Fruit fly (Drosophila melanogaster) whole organism, embryonic: Measurements from ENCODE around the gene CG15894.
A peak's percentile ranks its signal among the peaks of the same experiment; 100 is the strongest.

Source experiments
- CG10979 ChIP-seq: fragments of 200-800 bp; sonication (Bioruptor generic); optimal IDR thresholded peaks from 2 replicates; lab custom pipeline; 2018; ENCODE audit warnings: missing biosample characterization, mild to moderate bottlenecking, missing genetic modification characterization, moderate library complexity
- CG12155 ChIP-seq: fragments of 200-800 bp; sonication (Bioruptor generic); optimal IDR thresholded peaks from 3 replicates; lab custom pipeline; 2016; ENCODE audit warnings: missing biosample characterization, missing genetic modification characterization
- CG12299 ChIP-seq: fragments of 200-800 bp; sonication (Bioruptor generic); optimal IDR thresholded peaks from 2 replicates; lab custom pipeline; 2018; ENCODE audit warnings: missing biosample characterization, mild to moderate bottlenecking, missing genetic modification characterization
- CG13624 ChIP-seq: fragments of 200-800 bp; sonication (Bioruptor generic); optimal IDR thresholded peaks from 2 replicates; lab custom pipeline; 2016; ENCODE audit warnings: missing biosample characterization, missing genetic modification characterization
- CG15073 ChIP-seq: fragments of 200-800 bp; sonication (Bioruptor generic); optimal IDR thresholded peaks from 2 replicates; lab custom pipeline; 2016; ENCODE audit warnings: missing biosample characterization, missing genetic modification characterization
- CG15601 ChIP-seq: fragments of 200-800 bp; sonication (Bioruptor generic); optimal IDR thresholded peaks from 3 replicates; lab custom pipeline; 2019; ENCODE audit warnings: missing biosample characterization, mild to moderate bottlenecking, missing genetic modification characterization, moderate library complexity
- CG2678 ChIP-seq: fragments of 200-800 bp; sonication (Bioruptor generic); optimal IDR thresholded peaks from 3 replicates; lab custom pipeline; 2019; ENCODE audit warnings: missing biosample characterization, mild to moderate bottlenecking, missing genetic modification characterization, moderate library complexity
- CG2712 ChIP-seq: fragments of 200-800 bp; optimal IDR thresholded peaks from 3 replicates; lab custom pipeline; 2019; ENCODE audit warnings: missing biosample characterization, mild to moderate bottlenecking, missing genetic modification characterization, moderate library complexity
- CG31365 ChIP-seq: fragments of 200-800 bp; sonication (Bioruptor generic); optimal IDR thresholded peaks from 2 replicates; lab custom pipeline; 2018; ENCODE audit warnings: missing biosample characterization, mild to moderate bottlenecking, missing genetic modification characterization
- CG34376 ChIP-seq: fragments of 200-800 bp; sonication (Bioruptor generic); optimal IDR thresholded peaks from 2 replicates; lab custom pipeline; 2018; ENCODE audit warnings: missing biosample characterization, mild to moderate bottlenecking, missing genetic modification characterization
- CG3726 ChIP-seq: fragments of 200-800 bp; sonication (Bioruptor generic); IDR thresholded peaks from 3 replicates; pipeline ENCODE4, ENCODE4 v1.3.6; 2022; ENCODE audit warnings: missing biosample characterization, missing genetic modification characterization
- CG6813 ChIP-seq: fragments of 200-800 bp; sonication (Bioruptor generic); optimal IDR thresholded peaks from 2 replicates; lab custom pipeline; 2017; ENCODE audit warnings: missing biosample characterization, missing genetic modification characterization, mild to moderate bottlenecking, moderate library complexity, missing genetic modification reagents
- CG7786 ChIP-seq: fragments of 200-800 bp; sonication (Bioruptor generic); optimal IDR thresholded peaks from 2 replicates; lab custom pipeline; 2016; ENCODE audit warnings: missing biosample characterization, missing genetic modification characterization
- CG8359 ChIP-seq: fragments of 200-800 bp; sonication (Bioruptor generic); optimal IDR thresholded peaks from 2 replicates; lab custom pipeline; 2017; ENCODE audit warnings: missing biosample characterization, mild to moderate bottlenecking, missing genetic modification characterization, borderline replicate concordance
- CG8944 ChIP-seq: fragments of 200-800 bp; sonication (Bioruptor generic); optimal IDR thresholded peaks from 3 replicates; lab custom pipeline; 2016; ENCODE audit warnings: missing biosample characterization, missing genetic modification characterization
- CG9817 ChIP-seq: fragments of 200-800 bp; sonication (Bioruptor generic); optimal IDR thresholded peaks from 2 replicates; lab custom pipeline; 2018; ENCODE audit warnings: missing biosample characterization, mild to moderate bottlenecking, missing genetic modification characterization, moderate library complexity
- Chrac-16 ChIP-seq: fragments of 200-800 bp; sonication (Bioruptor generic); optimal IDR thresholded peaks from 3 replicates; lab custom pipeline; 2016; ENCODE audit warnings: missing biosample characterization, missing genetic modification characterization
- Dad ChIP-seq: fragments of 200-800 bp; sonication (Bioruptor generic); optimal IDR thresholded peaks from 3 replicates; lab custom pipeline; 2016; ENCODE audit warnings: missing biosample characterization, missing genetic modification characterization
- Dip2 ChIP-seq: fragments of 200-800 bp; sonication (Bioruptor generic); IDR thresholded peaks from 2 replicates; pipeline ENCODE4 v1.3.6; 2022; ENCODE audit warnings: missing biosample characterization, missing genetic modification characterization
- Dip3 ChIP-seq: fragments of 200-800 bp; sonication (Bioruptor generic); optimal IDR thresholded peaks from 3 replicates; lab custom pipeline; 2016; ENCODE audit warnings: missing biosample characterization, missing genetic modification characterization
- Dll ChIP-seq: fragments of 200-800 bp; sonication (Bioruptor generic); IDR thresholded peaks from 4 replicates; pipeline ENCODE4 v1.3.6; 2022; ENCODE audit warnings: missing biosample characterization, missing genetic modification characterization; ENCODE audit not compliant: partially characterized antibody
- Drgx ChIP-seq: fragments of 200-800 bp; sonication (Bioruptor generic); IDR thresholded peaks from 2 replicates; pipeline ENCODE4 v1.3.6; 2022; ENCODE audit warnings: missing biosample characterization, missing genetic modification characterization
- Gsc ChIP-seq: fragments of 200-800 bp; sonication (Bioruptor generic); IDR thresholded peaks from 2 replicates; pipeline ENCODE4 v1.3.6; 2022; ENCODE audit warnings: missing biosample characterization, missing genetic modification characterization
- HLH3B ChIP-seq: fragments of 200-800 bp; sonication (Bioruptor generic); IDR thresholded peaks from 2 replicates; pipeline ENCODE4 v1.3.6; 2022; ENCODE audit warnings: missing biosample characterization, missing genetic modification characterization
- Hmr ChIP-seq: fragments of 200-800 bp; sonication (Bioruptor generic); optimal IDR thresholded peaks from 3 replicates; lab custom pipeline; 2017; ENCODE audit warnings: mild to moderate bottlenecking, missing biosample characterization, missing genetic modification reagents, missing genetic modification characterization
- NFAT ChIP-seq: fragments of 200-800 bp; sonication (Bioruptor generic); IDR thresholded peaks from 2 replicates; pipeline ENCODE4 v1.3.6; 2022; ENCODE audit warnings: missing biosample characterization, missing genetic modification characterization
- Pdp1 ChIP-seq, 2 experiments: fragments of 200-800 bp; sonication (Bioruptor generic); optimal IDR thresholded peaks; 3 replicates each; lab custom pipeline; 2016; ENCODE audit warnings: missing biosample characterization in 2 of 2, missing genetic modification characterization in 2 of 2, mild to moderate bottlenecking in 1 of 2, moderate library complexity in 1 of 2
- TFAM ChIP-seq: fragments of 200-800 bp; sonication (Bioruptor generic); optimal IDR thresholded peaks from 2 replicates; lab custom pipeline; 2017; ENCODE audit warnings: missing biosample characterization, missing genetic modification characterization, inconsistent platforms
- Trl ChIP-seq, 3 experiments: fragments of >200 bp in 2 of 3; fragments of 200-800 bp in 1 of 3; sonication (Bioruptor generic) in 1 of 3; optimal IDR thresholded peaks; 2 replicates in 1 of 3; 3 replicates in 2 of 3; lab custom pipeline; 2016 to 2017; ENCODE audit warnings: missing biosample characterization in 1 of 3, missing genetic modification characterization in 1 of 3
- ab ChIP-seq: fragments of 200-800 bp; sonication (Bioruptor generic); optimal IDR thresholded peaks from 2 replicates; lab custom pipeline; 2016; ENCODE audit warnings: missing biosample characterization, missing genetic modification characterization
- ash1 ChIP-seq: fragments of 200-800 bp; sonication (Bioruptor generic); optimal IDR thresholded peaks from 2 replicates; lab custom pipeline; 2018; ENCODE audit warnings: missing biosample characterization, mild to moderate bottlenecking, missing genetic modification characterization
- ato ChIP-seq: fragments of 200-800 bp; sonication (Bioruptor generic); IDR thresholded peaks from 2 replicates; pipeline ENCODE4 v1.3.6; 2022; ENCODE audit warnings: missing biosample characterization, missing genetic modification characterization; ENCODE audit not compliant: partially characterized antibody
- bigmax ChIP-seq: fragments of 200-800 bp; sonication (Bioruptor generic); optimal IDR thresholded peaks from 2 replicates; lab custom pipeline; 2018; ENCODE audit warnings: missing biosample characterization, mild to moderate bottlenecking, missing genetic modification characterization
- cas ChIP-seq: fragments of 200-800 bp; sonication (Bioruptor generic); IDR thresholded peaks from 2 replicates; pipeline ENCODE4 v1.3.6; 2022; ENCODE audit warnings: missing biosample characterization, missing genetic modification characterization
- chif ChIP-seq, 2 experiments: fragments of 200-800 bp; sonication (Bioruptor generic); optimal IDR thresholded peaks; 3 replicates each; lab custom pipeline; 2016; ENCODE audit warnings: missing biosample characterization in 2 of 2, missing genetic modification characterization in 2 of 2
- croc ChIP-seq: fragments of 200-800 bp; sonication (Bioruptor generic); conservative IDR thresholded peaks from 3 replicates; pipeline ENCODE4 v1.3.6; 2022; ENCODE audit warnings: missing biosample characterization, missing genetic modification characterization
- emc ChIP-seq: fragments of 200-800 bp; sonication (Bioruptor generic); optimal IDR thresholded peaks from 2 replicates; lab custom pipeline; 2016; ENCODE audit warnings: missing biosample characterization, missing genetic modification characterization
- insv ChIP-seq, 2 experiments: fragments of 200-800 bp; sonication (Bioruptor generic); optimal IDR thresholded peaks; 3 replicates each; lab custom pipeline; 2016 to 2018; ENCODE audit warnings: missing biosample characterization in 2 of 2, missing genetic modification characterization in 2 of 2
- jing ChIP-seq: fragments of 200-800 bp; sonication (Bioruptor generic); optimal IDR thresholded peaks from 2 replicates; lab custom pipeline; 2018; ENCODE audit warnings: missing biosample characterization, mild to moderate bottlenecking, missing genetic modification characterization
- nerfin-1 ChIP-seq: fragments of 200-800 bp; sonication (Bioruptor generic); optimal IDR thresholded peaks from 3 replicates; lab custom pipeline; 2019; ENCODE audit warnings: missing biosample characterization, mild to moderate bottlenecking, missing genetic modification characterization, moderate library complexity
- pita ChIP-seq: fragments of 200-800 bp; sonication (Bioruptor generic); optimal IDR thresholded peaks from 2 replicates; lab custom pipeline; 2017; ENCODE audit warnings: missing biosample characterization, mild to moderate bottlenecking, missing genetic modification characterization
- pum ChIP-seq: fragments of 200-800 bp; sonication (Bioruptor generic); optimal IDR thresholded peaks from 2 replicates; lab custom pipeline; 2016; ENCODE audit warnings: missing biosample characterization, missing genetic modification characterization
- repo ChIP-seq: fragments of 200-800 bp; sonication (Bioruptor generic); optimal IDR thresholded peaks from 2 replicates; lab custom pipeline; 2016; ENCODE audit warnings: missing biosample characterization, missing genetic modification characterization
- row ChIP-seq: fragments of 200-800 bp; sonication (Bioruptor generic); IDR thresholded peaks from 3 replicates; pipeline ENCODE4 v1.3.6; 2022; ENCODE audit warnings: missing biosample characterization, missing genetic modification characterization
- schlank ChIP-seq: fragments of 200-800 bp; sonication (Bioruptor generic); optimal IDR thresholded peaks from 2 replicates; lab custom pipeline; 2018; ENCODE audit warnings: missing biosample characterization, mild to moderate bottlenecking, missing genetic modification characterization
- sisA ChIP-seq: fragments of 200-800 bp; sonication (Bioruptor generic); IDR thresholded peaks from 2 replicates; pipeline ENCODE4 v1.3.6; 2022; ENCODE audit warnings: missing biosample characterization, missing genetic modification characterization
- so ChIP-seq: fragments of 200-800 bp; sonication (Bioruptor generic); IDR thresholded peaks from 3 replicates; pipeline ENCODE4 v1.3.6; 2022; ENCODE audit warnings: missing biosample characterization, missing genetic modification characterization
- tgo ChIP-seq: fragments of 200-800 bp; sonication (Bioruptor generic); IDR thresholded peaks from 3 replicates; pipeline ENCODE4 v1.3.6; 2022; ENCODE audit warnings: missing biosample characterization, missing genetic modification characterization
- zen2 ChIP-seq: fragments of 200-800 bp; sonication (Bioruptor generic); IDR thresholded peaks from 3 replicates; pipeline ENCODE4 v1.3.6; 2022; ENCODE audit warnings: missing biosample characterization, missing genetic modification characterization; ENCODE audit not compliant: partially characterized antibody
- zfh1 ChIP-seq: fragments of 200-800 bp; sonication (Bioruptor generic); IDR thresholded peaks from 3 replicates; pipeline ENCODE4 v1.3.6; 2022; ENCODE audit warnings: missing biosample characterization, missing genetic modification characterization

Gene CG15894

DNA sequence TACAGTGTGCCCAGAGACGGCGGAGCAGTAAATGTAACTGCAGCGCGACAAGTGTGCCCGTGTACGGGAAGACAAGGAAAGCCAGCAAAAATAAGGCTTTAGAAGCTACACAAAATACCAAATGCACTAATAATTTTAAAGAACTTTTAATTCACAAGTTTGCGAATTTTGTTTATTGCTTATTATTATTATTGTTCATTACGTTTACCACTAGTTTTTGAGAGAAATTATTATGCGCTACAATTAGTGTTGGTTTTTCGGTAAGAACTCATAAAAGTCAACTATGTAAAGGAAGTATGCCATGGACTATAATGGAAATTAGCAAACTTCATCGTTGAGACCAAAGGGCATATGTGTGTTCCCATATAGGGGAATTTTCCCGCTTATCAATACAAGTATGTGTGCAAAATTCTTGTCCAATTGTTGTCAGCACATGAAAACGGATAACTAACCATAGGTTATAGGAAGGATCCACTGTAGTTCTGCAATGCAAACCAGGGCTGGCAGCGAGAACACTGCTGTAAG is 41.8 kb upstream of the CG15894 start, which contains the start of gene schlank (continued):
- TF ChIP-seq nerfin-1 (tag; lab: Kevin White, UChicago) (no peak), so (GFP tag; lab: Robert Waterston, UW) (0 out of 3 replicates have a peak, but pooled peaks have one; percentile 2), sisA (GFP tag; lab: Robert Waterston, UW) (peak; percentile 74), zen2 (GFP tag; lab: Robert Waterston, UW) (no peak), cas (GFP tag; lab: Robert Waterston, UW) (no peak), Dad (GFP tag; lab: Kevin White, UChicago) (peak; percentile 25), pum (GFP tag; lab: Kevin White, UChicago) (peak; percentile 51), CG8944 (GFP tag; lab: Kevin White, UChicago) (peak; percentile 55), CG31365 (tag; lab: Kevin White, UChicago) (no peak), CG2712 (tag; lab: Kevin White, UChicago) (peak; percentile 54), NFAT (GFP tag; lab: Robert Waterston, UW) (peak; percentile 61), chif (GFP tag; optimal IDR thresholded peaks at IDR 0.05; lab: Kevin White, UChicago) (peak; percentile 8 to 46), CG15601 (tag; lab: Kevin White, UChicago) (no peak), CG10979 (tag; lab: Kevin White, UChicago) (peak; percentile 26), bigmax (GFP tag; lab: Kevin White, UChicago) (no peak), ash1 (GFP tag; lab: Kevin White, UChicago) (no peak), insv (GFP tag; optimal IDR thresholded peaks at IDR 0.05; lab: Kevin White, UChicago) (peak in 1 of 2 experiments; percentile 12), Gsc (GFP tag; lab: Robert Waterston, UW) (no peak), CG15073 (GFP tag; lab: Kevin White, UChicago) (no peak), CG12299 (tag; lab: Kevin White, UChicago) (no peak), ato (GFP tag; lab: Robert Waterston, UW) (no peak), Pdp1 (GFP tag; optimal IDR thresholded peaks at IDR 0.05; lab: Kevin White, UChicago) (peak; percentile 5 to 64), CG13624 (GFP tag; lab: Kevin White, UChicago) (peak; percentile 54), emc (GFP tag; lab: Kevin White, UChicago) (no peak), Hmr (GFP tag; lab: Kevin White, UChicago) (no peak), CG3726 (GFP tag; lab: Robert Waterston, UW) (no peak), CG6813 (no peak), CG2678 (no peak), pita (GFP tag; lab: Kevin White, UChicago) (no peak), row (GFP tag; lab: Robert Waterston, UW) (peak; percentile 91), croc (GFP tag; lab: Robert Waterston, UW) (peak; percentile 28; the same call in 1 of the 3 replicates), TFAM (GFP tag; lab: Kevin White, UChicago) (no peak), zfh1 (GFP tag; lab: Robert Waterston, UW) (peak; percentile 58; the same call in 2 of the 3 replicates), Dip2 (GFP tag; lab: Robert Waterston, UW) (no peak), jing (peak; percentile 14), tgo (GFP tag; lab: Robert Waterston, UW) (peak; percentile 53; the same call in 2 of the 3 replicates), HLH3B (peak; percentile 53; the same call in 1 of the 2 replicates), CG8359 (no peak), CG34376 (GFP tag; lab: Kevin White, UChicago) (no peak), CG7786 (GFP tag; lab: Kevin White, UChicago) (peak; percentile 64), Trl (optimal IDR thresholded peaks at IDR 0.05; lab: Kevin White, UChicago) (no peak), Trl (GFP tag; optimal IDR thresholded peaks at IDR 0.05; lab: Kevin White, UChicago) (peak; percentile 51), Dll (GFP tag; lab: Robert Waterston, UW) (no peak), schlank (tag; lab: Kevin White, UChicago) (peak; percentile 64), ab (GFP tag; lab: Kevin White, UChicago) (no peak), CG12155 (peak; percentile 27), Dip3 (peak; percentile 89), Chrac-16 (GFP tag; lab: Kevin White, UChicago) (peak; percentile 41), repo (GFP tag; lab: Kevin White, UChicago) (peak; percentile 24), Drgx (GFP tag; lab: Robert Waterston, UW) (0 out of 2 replicates have a peak, but pooled peaks have one; percentile 29), CG9817 (tag; lab: Kevin White, UChicago) (no peak)
